Worm (Caenorhabditis elegans) whole organism, L1 larva: ENCODE measurements around the gene aqp-5.

Experiments
- ama-1 ChIP-seq: fragments of 150-350 bp; optimal IDR thresholded peaks from 2 replicates; lab custom pipeline; 2014
- elt-2 ChIP-seq: sonication (generic microtip); optimal IDR thresholded peaks from 2 replicates; lab custom pipeline; 2016; ENCODE audit warnings: missing genetic modification characterization, mild to moderate bottlenecking, inconsistent platforms, missing compliant biosample characterization, missing genetic modification reagents
- hlh-4 ChIP-seq: sonication (generic microtip); optimal IDR thresholded peaks from 2 replicates; lab custom pipeline; 2016; ENCODE audit warnings: mild to moderate bottlenecking, missing genetic modification characterization, missing compliant biosample characterization
- jun-1 ChIP-seq: fragments of 150-350 bp; optimal IDR thresholded peaks from 2 replicates; lab custom pipeline; 2014; ENCODE audit warnings: missing biosample characterization, missing genetic modification reagents, missing genetic modification characterization
- mab-9 ChIP-seq: fragments of 200-800 bp; sonication (Bioruptor generic); IDR thresholded peaks from 2 replicates; pipeline ENCODE4 v1.3.6; 2022; ENCODE audit warnings: missing genetic modification reagents, missing genetic modification characterization, missing compliant biosample characterization
- nhr-237 ChIP-seq: fragments of 150-350 bp; optimal IDR thresholded peaks from 2 replicates; lab custom pipeline; 2014; ENCODE audit warnings: missing biosample characterization, missing genetic modification characterization
- pag-3 ChIP-seq: sonication (generic microtip); optimal IDR thresholded peaks from 2 replicates; lab custom pipeline; 2017; ENCODE audit warnings: missing genetic modification characterization, mild to moderate bottlenecking, missing compliant biosample characterization, antibody characterized with exemption, borderline replicate concordance; ENCODE audit not compliant: insufficient read depth
- sptf-1 ChIP-seq: fragments of 150-350 bp; optimal IDR thresholded peaks from 2 replicates; lab custom pipeline; 2014; ENCODE audit warnings: missing biosample characterization, missing genetic modification characterization
- tbx-2 ChIP-seq: sonication (generic microtip); optimal IDR thresholded peaks from 2 replicates; lab custom pipeline; 2016; ENCODE audit warnings: missing genetic modification characterization, missing compliant biosample characterization
- unc-30 ChIP-seq: sonication (generic microtip); optimal IDR thresholded peaks from 2 replicates; lab custom pipeline; 2017; ENCODE audit warnings: missing biosample characterization, missing genetic modification characterization
- unc-86 ChIP-seq: sonication (generic microtip); optimal IDR thresholded peaks from 2 replicates; lab custom pipeline; 2016; ENCODE audit warnings: missing genetic modification characterization, missing compliant biosample characterization
- unc-98 ChIP-seq: fragments of 200-800 bp; sonication (Bioruptor generic); IDR thresholded peaks from 2 replicates; pipeline ENCODE4 v1.3.6; 2022; ENCODE audit warnings: missing genetic modification characterization, missing compliant biosample characterization
- ztf-11 ChIP-seq, 2 experiments: sonication (generic microtip); optimal IDR thresholded peaks; 2 replicates each; lab custom pipeline; 2016 to 2017; ENCODE audit warnings: missing genetic modification characterization in 2 of 2, missing biosample characterization in 1 of 2, missing compliant biosample characterization in 1 of 2

ce11 chrV:10463276-10463675 is 28.3 kb upstream of the aqp-5 start, which contains the start of gene F22E12.3:
- TF ChIP-seq ztf-11 (tag; optimal IDR thresholded peaks at IDR 0.05; lab: Kevin White, UChicago) (no peak), pag-3 (tag; lab: Kevin White, UChicago) (no peak), hlh-4 (tag; lab: Kevin White, UChicago) (no peak), unc-30 (tag; lab: Kevin White, UChicago) (no peak), unc-86 (tag; lab: Kevin White, UChicago) (no peak), sptf-1 (tag; lab: Kevin White, UChicago) (no peak), mab-9 (GFP tag; lab: Robert Waterston, UW) (no peak), elt-2 (no peak), tbx-2 (no peak), unc-98 (GFP tag; lab: Robert Waterston, UW) (no peak), ama-1 (lab: Kevin White, UChicago) (no peak), nhr-237 (tag; lab: Kevin White, UChicago) (no peak), jun-1 (tag; lab: Kevin White, UChicago) (no peak)
